Fruit fly (Drosophila melanogaster): Measurements from ENCODE around the gene aub.

aub gene

dm6 chr2L:10976864-10977586 is 24.3 kb downstream of the aub start (continued):
- TF ChIP-seq Hr78 (GFP tag; optimal IDR thresholded peaks at IDR 0.05) (peak in 1 of 2 experiments; percentile 22), CG12071 (GFP tag; optimal IDR thresholded peaks at IDR 0.05) (no peak), CG8765 (GFP tag; IDR thresholded peaks at IDR 0.05) (no peak), dmrt99B (tag; optimal IDR thresholded peaks at IDR 0.05) (no peak), unc-4 (GFP tag; IDR thresholded peaks at IDR 0.05; ENCODE audit: partially characterized antibody) (peak; percentile 31; the same call in 1 of the 2 replicates), Adf1 (GFP tag; IDR thresholded peaks at IDR 0.05) (peak; percentile 51; the same call in 1 of the 2 replicates), HmgZ (tag; optimal IDR thresholded peaks at IDR 0.05) (peak; percentile 27), MESR4 (GFP tag; optimal IDR thresholded peaks at IDR 0.05) (peak; percentile 92), cg (GFP tag; optimal IDR thresholded peaks at IDR 0.05) (peak; percentile 90), sr (GFP tag; IDR thresholded peaks at IDR 0.05) (peak; percentile 91), CG4617 (GFP tag; optimal IDR thresholded peaks at IDR 0.05; ENCODE audit: borderline replicate concordance) (peak; percentile 69), chinmo (GFP tag; IDR thresholded peaks at IDR 0.05; ENCODE audit: partially characterized antibody) (0 out of 4 replicates have a peak, but pooled peaks have one; percentile 40), nerfin-2 (GFP tag; IDR thresholded peaks at IDR 0.05; ENCODE audit: partially characterized antibody) (0 out of 2 replicates have a peak, but pooled peaks have one; percentile 24), zf30C (GFP tag; optimal IDR thresholded peaks at IDR 0.05) (no peak), Myb (GFP tag; optimal IDR thresholded peaks at IDR 0.05) (peak; percentile 5), CG16779 (GFP tag; IDR thresholded peaks at IDR 0.05) (peak; percentile 55; the same call in 1 of the 2 replicates), tna (GFP tag; IDR thresholded peaks at IDR 0.05; ENCODE audit: partially characterized antibody) (0 out of 2 replicates have a peak, but pooled peaks have one; percentile 8), CG15011 (GFP tag; optimal IDR thresholded peaks at IDR 0.05) (no peak), CG12744 (GFP tag; optimal IDR thresholded peaks at IDR 0.05) (no peak), pnt (GFP tag; optimal IDR thresholded peaks at IDR 0.05) (no peak), Bgb (GFP tag; IDR thresholded peaks at IDR 0.05; ENCODE audit: partially characterized antibody) (0 out of 2 replicates have a peak, but pooled peaks have one; percentile 25), D (optimal IDR thresholded peaks at IDR 0.05) (peak; percentile 9), D (GFP tag; optimal IDR thresholded peaks at IDR 0.05) (no peak), Med (GFP tag) (peak; percentile 71), MBD-R2 (GFP tag; IDR thresholded peaks at IDR 0.05) (peak; percentile 30; the same call in 1 of the 2 replicates), Xrp1 (GFP tag; IDR thresholded peaks at IDR 0.05) (0 out of 2 replicates have a peak, but pooled peaks have one; percentile 15)

- no peak for TF ChIP-seq CG10565 (GFP tag; optimal IDR thresholded peaks at IDR 0.05)
- TF ChIP-seq Six4 (GFP tag; optimal IDR thresholded peaks at IDR 0.05) = no peak
- peak; percentile 52 for TF ChIP-seq CG9797 (GFP tag; optimal IDR thresholded peaks at IDR 0.05)
- TF ChIP-seq jumu (GFP tag; optimal IDR thresholded peaks at IDR 0.05) = no peak
- TF ChIP-seq Poxn (GFP tag; IDR thresholded peaks at IDR 0.05) = no peak
- TF ChIP-seq Dfd (GFP tag; optimal IDR thresholded peaks at IDR 0.05) = no peak
- no peak for TF ChIP-seq CG18476 (GFP tag; optimal IDR thresholded peaks at IDR 0.05)
- TF ChIP-seq CTCF (GFP tag; optimal IDR thresholded peaks at IDR 0.05) = no peak
- no peak for TF ChIP-seq disco-r (GFP tag; optimal IDR thresholded peaks at IDR 0.05)
- no peak for TF ChIP-seq Hr51 (GFP tag; optimal IDR thresholded peaks at IDR 0.05)
- TF ChIP-seq CG11456 (GFP tag; IDR thresholded peaks at IDR 0.05) = no peak
- TF ChIP-seq BEAF-32 (GFP tag; optimal IDR thresholded peaks at IDR 0.05) = peak; percentile 14
- peak; percentile 30 for TF ChIP-seq trem (tag; optimal IDR thresholded peaks at IDR 0.05)
- TF ChIP-seq CoRest (tag; optimal IDR thresholded peaks at IDR 0.05) = no peak
- no peak for TF ChIP-seq CG2202 (tag; optimal IDR thresholded peaks at IDR 0.05)
- peak; percentile 38 for TF ChIP-seq pzg (GFP tag; optimal IDR thresholded peaks at IDR 0.05)
- no peak for TF ChIP-seq CG14965 (GFP tag; optimal IDR thresholded peaks at IDR 0.05; ENCODE audit: borderline replicate concordance)
- peak; percentile 32 for TF ChIP-seq CG2712 (tag; optimal IDR thresholded peaks at IDR 0.05)
- peak; percentile 44 for TF ChIP-seq CG12391 (tag; optimal IDR thresholded peaks at IDR 0.05)
- TF ChIP-seq stc (GFP tag; IDR thresholded peaks at IDR 0.05) = no peak
- TF ChIP-seq slp2 (GFP tag; optimal IDR thresholded peaks at IDR 0.05) = no peak
- TF ChIP-seq CG17568 (GFP tag; optimal IDR thresholded peaks at IDR 0.05) = no peak
Measured at dm6 chr2L:10976046-10976863, 25.0 kb downstream of the aub start, which contains the start of the genes ATPsynG and SCAR. Gene ATPsynG (minus strand): TSS chr2L:10976399. Gene SCAR (plus strand): TSS chr2L:10976772.

Measured in whole organism, embryonic.